Fruit fly (Drosophila melanogaster): ENCODE results near the gene Ubr3.

The Ubr3 gene

dm6 chrX:7972363-7972942 lies 36.8 kb downstream of the Ubr3 start (continued):
- TF ChIP-seq Scr (GFP tag; IDR thresholded peaks at IDR 0.05; ENCODE audit: partially characterized antibody) = no peak
- no peak for TF ChIP-seq pan (optimal IDR thresholded peaks at IDR 0.05)
- TF ChIP-seq pan (GFP tag; optimal IDR thresholded peaks at IDR 0.05 in 1 of 2, IDR thresholded peaks at IDR 0.05 in 1 of 2) = peak in 1 of 2 experiments; percentile 93
- peak; percentile 28 for TF ChIP-seq fd102C (GFP tag; optimal IDR thresholded peaks at IDR 0.05)
- no peak for TF ChIP-seq CG14860 (GFP tag; IDR thresholded peaks at IDR 0.05; ENCODE audit: partially characterized antibody)
- TF ChIP-seq Doc3 (GFP tag; IDR thresholded peaks at IDR 0.05; ENCODE audit: partially characterized antibody) = no peak
- TF ChIP-seq CoRest (tag; optimal IDR thresholded peaks at IDR 0.05) = peak; percentile 86
- peak; percentile 84 for TF ChIP-seq Hsf (GFP tag; optimal IDR thresholded peaks at IDR 0.05)
- TF ChIP-seq nom (GFP tag; optimal IDR thresholded peaks at IDR 0.05) = peak; percentile 87
- peak; percentile 91 for TF ChIP-seq dmrt11E (tag; optimal IDR thresholded peaks at IDR 0.05)
- TF ChIP-seq E2f2 (GFP tag; IDR thresholded peaks at IDR 0.05) = peak; percentile 64
- peak; percentile 67 for TF ChIP-seq Six4 (GFP tag; optimal IDR thresholded peaks at IDR 0.05)
- TF ChIP-seq Oaz (GFP tag; IDR thresholded peaks at IDR 0.05) = peak; percentile 71
- TF ChIP-seq hkb (optimal IDR thresholded peaks at IDR 0.05) = no peak
- peak; percentile 92 for TF ChIP-seq hkb (GFP tag; IDR thresholded peaks at IDR 0.05)
- TF ChIP-seq repo (GFP tag; optimal IDR thresholded peaks at IDR 0.05) = peak; percentile 45
- peak; percentile 48; the same call in 1 of the 2 replicates for TF ChIP-seq CG17612 (GFP tag; IDR thresholded peaks at IDR 0.05)
- peak; percentile 68 for TF ChIP-seq CG15696 (tag; optimal IDR thresholded peaks at IDR 0.05)
- no peak for TF ChIP-seq Dip2 (GFP tag; IDR thresholded peaks at IDR 0.05)
- TF ChIP-seq CG8765 (GFP tag; IDR thresholded peaks at IDR 0.05) = peak; percentile 80
- TF ChIP-seq CG6689 (GFP tag; IDR thresholded peaks at IDR 0.05) = peak; percentile 89
- TF ChIP-seq br (optimal IDR thresholded peaks at IDR 0.05) = no peak
- TF ChIP-seq CG14441 (GFP tag; IDR thresholded peaks at IDR 0.05) = peak; percentile 85
- TF ChIP-seq nerfin-1 (tag; optimal IDR thresholded peaks at IDR 0.05) = peak; percentile 83
- peak; percentile 56 for TF ChIP-seq CG8089 (GFP tag; optimal IDR thresholded peaks at IDR 0.05)
- peak; percentile 90 for TF ChIP-seq Drgx (GFP tag; IDR thresholded peaks at IDR 0.05)
- peak; percentile 22 for TF ChIP-seq en (GFP tag; optimal IDR thresholded peaks at IDR 0.05)
- no peak for TF ChIP-seq yki (optimal IDR thresholded peaks at IDR 0.05)
- no peak for TF ChIP-seq sc (optimal IDR thresholded peaks at IDR 0.05)
- TF ChIP-seq sc (GFP tag; optimal IDR thresholded peaks at IDR 0.05) = peak; percentile 80
- peak; percentile 84 for TF ChIP-seq Rfx (GFP tag; IDR thresholded peaks at IDR 0.05)
- TF ChIP-seq eyg (GFP tag; optimal IDR thresholded peaks at IDR 0.05) = peak; percentile 9
- TF ChIP-seq ap (GFP tag; IDR thresholded peaks at IDR 0.05) = peak; percentile 85
- peak; percentile 49 for TF ChIP-seq CG2116 (GFP tag; optimal IDR thresholded peaks at IDR 0.05)
- peak; percentile 85 for TF ChIP-seq CG4424 (GFP tag; optimal IDR thresholded peaks at IDR 0.05)
- TF ChIP-seq CG12155 (GFP tag; optimal IDR thresholded peaks at IDR 0.05) = peak; percentile 65
- TF ChIP-seq CG7987 (GFP tag; optimal IDR thresholded peaks at IDR 0.05) = peak; percentile 60
- TF ChIP-seq sima (GFP tag; optimal IDR thresholded peaks at IDR 0.05) = peak; percentile 13
- peak; percentile 75 for TF ChIP-seq HmgZ (tag; optimal IDR thresholded peaks at IDR 0.05)
- TF ChIP-seq so (GFP tag; IDR thresholded peaks at IDR 0.05) = peak; percentile 92
- TF ChIP-seq CG17912 (GFP tag; optimal IDR thresholded peaks at IDR 0.05) = no peak
- TF ChIP-seq Mes4 (GFP tag; optimal IDR thresholded peaks at IDR 0.05) = peak; percentile 55
- TF ChIP-seq CG10274 (GFP tag; optimal IDR thresholded peaks at IDR 0.05) = peak; percentile 55
- peak; percentile 75 for TF ChIP-seq Nf-YA (GFP tag; IDR thresholded peaks at IDR 0.05)
- peak; percentile 81 for TF ChIP-seq CG7357 (GFP tag; IDR thresholded peaks at IDR 0.05)
- peak; percentile 12 for TF ChIP-seq her (GFP tag; optimal IDR thresholded peaks at IDR 0.05)
- TF ChIP-seq phol (tag; optimal IDR thresholded peaks at IDR 0.05) = peak; percentile 88
- peak; percentile 90 for TF ChIP-seq CG2678 (tag; optimal IDR thresholded peaks at IDR 0.05)
- TF ChIP-seq schlank (tag; optimal IDR thresholded peaks at IDR 0.05) = peak; percentile 65
- peak; percentile 87 for TF ChIP-seq Asciz (GFP tag; optimal IDR thresholded peaks at IDR 0.05)
- TF ChIP-seq YL-1 (GFP tag; optimal IDR thresholded peaks at IDR 0.05) = peak; percentile 28
- TF ChIP-seq ttk (GFP tag; IDR thresholded peaks at IDR 0.05) = peak; percentile 85

All from whole organism, embryonic.